Worm (Caenorhabditis elegans): ENCODE measurements around the gene clec-263.
A peak's percentile ranks its signal among the peaks of the same experiment; 100 is the strongest.

The clec-263 gene

DNA sequence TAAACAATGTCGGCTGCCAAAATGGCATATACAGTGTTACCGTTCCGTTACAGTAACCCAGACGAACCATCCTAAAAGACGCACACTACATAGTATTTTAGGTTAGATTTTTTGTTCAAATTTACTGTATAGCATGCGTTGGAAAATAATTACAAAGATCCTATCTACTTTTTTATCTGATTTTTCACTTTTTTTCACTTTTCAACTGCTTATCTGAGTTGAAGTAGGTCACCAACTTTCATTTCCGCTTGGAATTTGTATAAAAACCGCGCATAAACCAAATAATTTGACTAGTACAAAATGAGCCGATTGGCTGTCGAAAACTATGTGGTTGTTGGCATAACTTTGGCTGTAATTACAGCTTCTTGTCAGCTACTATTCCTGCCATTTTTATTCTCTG is 25.4 kb downstream of the clec-263 start, which contains the start of gene col-163:
Gene col-163 (plus strand): TSS at position 301 of the 400 bp plus-strand sequence.
- TF ChIP-seq syd-9 (tag; optimal IDR thresholded peaks at IDR 0.05), result no peak
- TF ChIP-seq ceh-45 (GFP tag; IDR thresholded peaks at IDR 0.05), result no peak
- TF ChIP-seq ceh-18 (tag; optimal IDR thresholded peaks at IDR 0.05), result no peak
- TF ChIP-seq elt-4 (tag; optimal IDR thresholded peaks at IDR 0.05), result no peak
- TF ChIP-seq ttx-3 (tag; optimal IDR thresholded peaks at IDR 0.05), result no peak
- no peak for TF ChIP-seq zip-5 (tag; optimal IDR thresholded peaks at IDR 0.05)
- no peak for TF ChIP-seq K09A11.1 (tag; optimal IDR thresholded peaks at IDR 0.05; ENCODE audit: insufficient read depth)
- no peak for TF ChIP-seq ztf-16 (tag; optimal IDR thresholded peaks at IDR 0.05)
- TF ChIP-seq pha-4 (tag; optimal IDR thresholded peaks at IDR 0.05), result no peak
- no peak for TF ChIP-seq ceh-19 (GFP tag; optimal IDR thresholded peaks at IDR 0.05)
- no peak for TF ChIP-seq ceh-22 (tag; optimal IDR thresholded peaks at IDR 0.05)
- no peak for TF ChIP-seq ceh-24 (tag; optimal IDR thresholded peaks at IDR 0.05)
- TF ChIP-seq unc-42 (tag; optimal IDR thresholded peaks at IDR 0.05), result no peak

DNA sequence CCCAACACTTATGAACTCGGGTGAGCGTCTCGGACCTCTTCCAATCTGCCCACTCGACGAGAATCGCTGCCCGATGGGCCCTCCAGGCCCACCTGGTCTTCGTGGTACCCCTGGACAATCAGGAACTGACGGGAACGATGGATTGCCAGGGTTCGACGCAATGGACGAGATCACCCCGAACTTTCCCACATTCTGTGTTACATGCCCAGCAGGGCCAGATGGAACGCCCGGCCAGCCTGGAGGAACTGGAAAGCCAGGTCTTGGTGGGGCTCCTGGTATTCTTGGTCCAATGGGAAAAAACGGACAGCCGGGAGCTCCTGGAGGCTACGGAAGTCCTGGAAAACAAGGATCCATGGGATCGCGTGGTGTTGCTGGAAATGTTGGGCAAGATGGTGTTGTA is 26.3 kb downstream of the clec-263 start:
- TF ChIP-seq ceh-31 (tag; optimal IDR thresholded peaks at IDR 0.05), result peak; percentile 7
- TF ChIP-seq K09A11.1 (tag; optimal IDR thresholded peaks at IDR 0.05; ENCODE audit: insufficient read depth), result no peak
- no peak for TF ChIP-seq fkh-10 (GFP tag; optimal IDR thresholded peaks at IDR 0.05)
- TF ChIP-seq nfya-1 (tag; optimal IDR thresholded peaks at IDR 0.05), result no peak
- peak; percentile 87 for TF ChIP-seq elt-4 (tag; optimal IDR thresholded peaks at IDR 0.05)
- TF ChIP-seq ama-1 (optimal IDR thresholded peaks at IDR 0.05), result no peak

DNA sequence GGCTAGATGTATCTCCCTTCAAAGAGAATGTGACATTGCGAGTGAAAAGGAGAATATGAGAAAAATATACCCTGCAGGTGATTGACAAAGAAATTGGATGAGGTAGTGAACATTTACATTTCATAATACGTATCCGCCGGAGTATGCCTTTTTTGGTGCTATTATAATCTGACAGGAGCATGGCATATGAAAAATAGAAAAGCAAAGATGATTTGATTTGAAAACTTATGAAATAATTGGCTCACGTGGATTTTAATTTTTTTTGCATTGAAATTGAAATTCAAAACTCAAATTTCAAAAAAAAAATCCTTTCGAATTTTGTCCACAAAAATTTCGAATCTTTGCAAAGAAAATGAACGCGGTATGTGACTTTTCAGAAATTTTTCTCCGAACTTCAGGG is 28.6 kb downstream of the clec-263 start, which contains the start of gene ttr-11:
Gene ttr-11 (plus strand): TSS at position 301 of the 400 bp plus-strand sequence.
- TF ChIP-seq pros-1 (tag; optimal IDR thresholded peaks at IDR 0.05), result no peak
- no peak for TF ChIP-seq che-1 (tag; optimal IDR thresholded peaks at IDR 0.05)
- TF ChIP-seq pax-1 (tag; optimal IDR thresholded peaks at IDR 0.05), result no peak
- TF ChIP-seq sdc-2 (tag; optimal IDR thresholded peaks at IDR 0.05), result no peak
- no peak for TF ChIP-seq pag-3 (tag; optimal IDR thresholded peaks at IDR 0.05; ENCODE audit: borderline replicate concordance)
- no peak for TF ChIP-seq ceh-30 (tag; optimal IDR thresholded peaks at IDR 0.05)
- TF ChIP-seq gmeb-2 (tag; optimal IDR thresholded peaks at IDR 0.05), result no peak
- no peak for TF ChIP-seq ceh-34 (tag; optimal IDR thresholded peaks at IDR 0.05)
- TF ChIP-seq ref-2 (tag; optimal IDR thresholded peaks at IDR 0.05), result no peak
- no peak for TF ChIP-seq ceh-6 (GFP tag; optimal IDR thresholded peaks at IDR 0.05)
- no peak for TF ChIP-seq ceh-48 (tag; optimal IDR thresholded peaks at IDR 0.05)
- no peak for TF ChIP-seq K02D7.2 (tag; optimal IDR thresholded peaks at IDR 0.05)
- no peak for TF ChIP-seq fax-1 (tag; optimal IDR thresholded peaks at IDR 0.05)
- no peak for TF ChIP-seq lim-6 (tag; optimal IDR thresholded peaks at IDR 0.05)
- no peak for TF ChIP-seq lin-11 (tag; optimal IDR thresholded peaks at IDR 0.05)

DNA sequence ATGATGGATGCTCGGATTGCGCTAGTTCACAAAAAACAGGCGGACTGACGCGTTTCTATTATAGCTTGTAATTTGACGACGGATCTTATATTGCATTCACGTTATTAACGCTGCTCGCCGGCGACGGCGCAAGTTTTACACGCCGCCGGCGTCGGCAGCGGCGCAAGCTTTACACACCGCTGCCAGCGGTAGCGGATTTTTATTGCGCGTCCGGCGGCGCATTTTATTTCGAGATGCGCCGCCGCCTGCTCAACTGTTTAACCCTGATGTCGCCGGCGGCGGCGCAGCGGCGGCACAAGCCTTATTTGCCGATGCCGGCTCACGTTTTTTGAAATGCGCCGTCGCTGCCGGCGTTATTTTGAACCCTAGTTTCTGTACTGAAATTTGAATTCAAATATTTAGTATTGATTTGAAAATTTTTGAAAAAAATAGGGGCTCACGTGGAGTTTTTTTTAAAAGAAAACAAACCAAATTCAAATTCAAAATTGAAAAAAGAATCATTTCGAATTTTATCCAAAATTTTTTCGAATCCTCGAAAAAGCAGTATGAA is 30.3 kb downstream of the clec-263 start, which contains the start of gene ttr-57:
Gene ttr-57 (plus strand): TSS at position 500 of the 550 bp plus-strand sequence.
- no peak for TF ChIP-seq unc-55 (GFP tag; optimal IDR thresholded peaks at IDR 0.05)
- no peak for TF ChIP-seq unc-86 (tag; optimal IDR thresholded peaks at IDR 0.05)
- no peak for TF ChIP-seq ceh-22 (tag; optimal IDR thresholded peaks at IDR 0.05)
- TF ChIP-seq dve-1 (tag; optimal IDR thresholded peaks at IDR 0.05), result no peak

DNA sequence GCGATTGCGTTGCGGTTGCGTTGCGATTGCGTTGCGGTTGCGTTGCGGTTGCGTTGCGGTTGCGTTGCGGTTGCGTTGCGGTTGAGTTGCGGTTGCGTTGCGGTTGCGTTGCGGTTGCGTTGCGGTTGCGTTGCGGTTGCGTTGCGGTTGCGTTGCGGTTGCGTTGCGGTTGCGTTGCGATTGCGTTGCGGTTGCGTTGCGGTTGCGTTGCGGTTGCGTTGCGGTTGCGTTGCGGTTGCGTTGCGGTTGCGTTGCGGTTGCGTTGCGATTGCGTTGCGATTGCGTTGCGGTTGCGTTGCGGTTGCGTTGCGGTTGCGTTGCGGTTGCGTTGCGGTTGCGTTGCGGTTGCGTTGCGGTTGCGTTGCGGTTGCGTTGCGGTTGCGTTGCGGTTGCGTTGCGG is 31.4 kb downstream of the clec-263 start:
- TF ChIP-seq rnt-1 (tag; optimal IDR thresholded peaks at IDR 0.05), result peak; percentile 85

Data from whole organism, late embryonic.